Worm (Caenorhabditis elegans) whole organism, L2 larva: ENCODE measurements around the gene idpp-16.

ENCODE experiments used
- C34F6.9 ChIP-seq: fragments of 150-350 bp; optimal IDR thresholded peaks from 2 replicates; lab custom pipeline; 2014; ENCODE audit warnings: missing biosample characterization, missing genetic modification characterization
- F13H6.1 ChIP-seq: sonication (generic microtip); optimal IDR thresholded peaks from 2 replicates; lab custom pipeline; 2016; ENCODE audit warnings: missing genetic modification characterization, missing compliant biosample characterization
- Y55F3AM.14 ChIP-seq: fragments of 200-800 bp; sonication (Bioruptor generic); optimal IDR thresholded peaks from 2 replicates; lab custom pipeline; 2018; ENCODE audit warnings: mild to moderate bottlenecking, missing genetic modification characterization, missing compliant biosample characterization
- ZK546.5 ChIP-seq: sonication (generic microtip); optimal IDR thresholded peaks from 2 replicates; lab custom pipeline; 2017; ENCODE audit warnings: missing biosample characterization, missing genetic modification characterization
- alr-1 ChIP-seq: fragments of 150-350 bp; optimal IDR thresholded peaks from 2 replicates; lab custom pipeline; 2014; ENCODE audit warnings: missing biosample characterization, missing genetic modification characterization
- blmp-1 ChIP-seq: sonication (generic microtip); optimal IDR thresholded peaks from 2 replicates; lab custom pipeline; 2017; ENCODE audit warnings: missing genetic modification characterization, mild to moderate bottlenecking, missing compliant biosample characterization, antibody characterized with exemption, moderate library complexity; ENCODE audit not compliant: insufficient read depth
- ceh-82 ChIP-seq: fragments of 150-350 bp; optimal IDR thresholded peaks from 2 replicates; lab custom pipeline; 2014; ENCODE audit warnings: missing biosample characterization, missing genetic modification characterization
- crh-2 ChIP-seq: sonication (generic microtip); optimal IDR thresholded peaks from 2 replicates; lab custom pipeline; 2017; ENCODE audit warnings: missing biosample characterization, missing genetic modification characterization
- dmd-4 ChIP-seq: sonication (generic microtip); optimal IDR thresholded peaks from 2 replicates; lab custom pipeline; 2017; ENCODE audit warnings: missing biosample characterization, missing genetic modification characterization
- egl-27 ChIP-seq: sonication (generic microtip); optimal IDR thresholded peaks from 3 replicates; lab custom pipeline; 2017; ENCODE audit warnings: missing biosample characterization, missing genetic modification reagents, missing genetic modification characterization
- elt-1 ChIP-seq: fragments of 150-350 bp; optimal IDR thresholded peaks from 2 replicates; lab custom pipeline; 2014; ENCODE audit warnings: missing biosample characterization, missing genetic modification characterization
- fos-1 ChIP-seq: fragments of 150-350 bp; optimal IDR thresholded peaks from 2 replicates; lab custom pipeline; 2014; ENCODE audit warnings: missing biosample characterization, missing genetic modification characterization
- gmeb-1 ChIP-seq: fragments of 150-350 bp; optimal IDR thresholded peaks from 2 replicates; lab custom pipeline; 2014; ENCODE audit warnings: missing biosample characterization, missing genetic modification characterization
- lin-11 ChIP-seq: fragments of 150-350 bp; sonication (generic microtip); optimal IDR thresholded peaks from 2 replicates; lab custom pipeline; 2014; ENCODE audit warnings: missing biosample characterization, missing genetic modification characterization, inconsistent platforms, mixed read lengths
- lin-39 ChIP-seq: fragments of 150-350 bp; optimal IDR thresholded peaks from 2 replicates; lab custom pipeline; 2014; ENCODE audit warnings: missing biosample characterization, missing genetic modification reagents, missing genetic modification characterization
- lsy-2 ChIP-seq, 2 experiments: fragments of 150-350 bp in 1 of 2; sonication (generic microtip) in 1 of 2; optimal IDR thresholded peaks; 2 replicates each; lab custom pipeline; 2014 to 2017; ENCODE audit warnings: missing biosample characterization in 2 of 2, missing genetic modification characterization in 2 of 2
- mdl-1 ChIP-seq, 2 experiments: fragments of 150-350 bp in 1 of 2; sonication (generic microtip) in 1 of 2; optimal IDR thresholded peaks; 2 replicates each; lab custom pipeline; 2017; ENCODE audit warnings: missing biosample characterization in 2 of 2, missing genetic modification characterization in 2 of 2
- nhr-10 ChIP-seq: sonication (generic microtip); optimal IDR thresholded peaks from 2 replicates; lab custom pipeline; 2017; ENCODE audit warnings: missing biosample characterization, missing genetic modification characterization
- nhr-11 ChIP-seq: fragments of 150-350 bp; optimal IDR thresholded peaks from 2 replicates; lab custom pipeline; 2014; ENCODE audit warnings: missing biosample characterization, missing genetic modification characterization
- nhr-12 ChIP-seq: fragments of 150-350 bp; optimal IDR thresholded peaks from 2 replicates; lab custom pipeline; 2014; ENCODE audit warnings: missing biosample characterization, missing genetic modification characterization
- nhr-21 ChIP-seq: fragments of 150-350 bp; optimal IDR thresholded peaks from 2 replicates; lab custom pipeline; 2014; ENCODE audit warnings: missing biosample characterization, missing genetic modification characterization
- nhr-23 ChIP-seq: fragments of 150-350 bp; optimal IDR thresholded peaks from 2 replicates; lab custom pipeline; 2014; ENCODE audit warnings: missing biosample characterization, missing genetic modification reagents, missing genetic modification characterization
- nhr-25 ChIP-seq: fragments of 150-350 bp; sonication (generic microtip); optimal IDR thresholded peaks from 3 replicates; lab custom pipeline; 2014; ENCODE audit warnings: missing biosample characterization, missing genetic modification characterization
- nhr-77 ChIP-seq: fragments of 150-350 bp; optimal IDR thresholded peaks from 2 replicates; lab custom pipeline; 2014; ENCODE audit warnings: missing biosample characterization, missing genetic modification characterization
- peb-1 ChIP-seq: fragments of 150-350 bp; optimal IDR thresholded peaks from 2 replicates; lab custom pipeline; 2014; ENCODE audit warnings: missing biosample characterization, missing genetic modification characterization
- sem-4 ChIP-seq: fragments of 150-350 bp; optimal IDR thresholded peaks from 2 replicates; lab custom pipeline; 2014; ENCODE audit warnings: missing biosample characterization, missing genetic modification reagents, missing genetic modification characterization
- skn-1 ChIP-seq: sonication (generic microtip); optimal IDR thresholded peaks from 2 replicates; lab custom pipeline; 2017; ENCODE audit warnings: missing biosample characterization, missing genetic modification characterization
- sma-3 ChIP-seq: sonication (generic microtip); optimal IDR thresholded peaks from 2 replicates; lab custom pipeline; 2016; ENCODE audit warnings: missing genetic modification reagents, missing genetic modification characterization, missing compliant biosample characterization
- sma-9 ChIP-seq, 2 experiments: fragments of 150-350 bp in 1 of 2; sonication (generic microtip) in 1 of 2; optimal IDR thresholded peaks; 2 replicates each; lab custom pipeline; 2014 to 2016; ENCODE audit warnings: missing genetic modification characterization in 2 of 2, mild to moderate bottlenecking in 1 of 2, missing biosample characterization in 1 of 2, missing compliant biosample characterization in 1 of 2, missing genetic modification reagents in 1 of 2, moderate library complexity in 1 of 2
- unc-39 ChIP-seq: fragments of 150-350 bp; optimal IDR thresholded peaks from 2 replicates; lab custom pipeline; 2014; ENCODE audit warnings: missing biosample characterization, missing genetic modification characterization
- unc-55 ChIP-seq: fragments of 150-350 bp; sonication (generic microtip); optimal IDR thresholded peaks from 3 replicates; lab custom pipeline; 2014; ENCODE audit warnings: missing biosample characterization, missing genetic modification reagents, missing genetic modification characterization
- unc-62 ChIP-seq: fragments of 150-350 bp; optimal IDR thresholded peaks from 2 replicates; lab custom pipeline; 2014; ENCODE audit warnings: missing biosample characterization, missing genetic modification reagents, missing genetic modification characterization
- zag-1 ChIP-seq: fragments of 150-350 bp; optimal IDR thresholded peaks from 2 replicates; lab custom pipeline; 2014; ENCODE audit warnings: missing biosample characterization, missing genetic modification characterization
- ztf-11 ChIP-seq: sonication (generic microtip); optimal IDR thresholded peaks from 2 replicates; lab custom pipeline; 2017; ENCODE audit warnings: missing biosample characterization, missing genetic modification characterization
- ztf-4 ChIP-seq: fragments of 150-350 bp; optimal IDR thresholded peaks from 2 replicates; lab custom pipeline; 2014; ENCODE audit warnings: missing biosample characterization, missing genetic modification characterization

idpp-16 gene

DNA sequence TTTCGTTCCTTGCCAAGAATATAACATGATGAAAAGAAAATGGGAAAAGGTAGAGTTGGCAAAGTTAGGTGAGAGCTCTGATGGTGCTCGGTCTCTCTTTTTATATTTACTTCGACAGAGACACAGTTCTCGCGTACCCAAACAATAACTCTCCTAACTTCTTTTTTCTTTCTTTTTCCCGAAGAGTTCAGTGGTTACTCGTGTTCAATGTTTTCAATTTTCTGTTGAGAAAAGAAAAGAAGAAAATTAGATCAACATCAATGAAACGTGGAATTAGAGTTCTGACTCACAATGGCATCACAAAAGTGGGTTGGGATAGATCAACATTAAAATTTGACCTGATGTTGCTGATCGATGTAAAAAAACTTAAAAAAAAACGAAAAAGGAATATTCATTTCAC lies at the start of gene idpp-16:
TSS of gene idpp-16 (minus strand) at position 101 of the 400 bp plus-strand sequence.
- TF ChIP-seq unc-62 (no peak), nhr-77 (tag; lab: Kevin White, UChicago) (no peak), nhr-25 (no peak), Y55F3AM.14 (GFP tag; lab: Kevin White, UChicago) (no peak), lsy-2 (tag; optimal IDR thresholded peaks at IDR 0.05; lab: Kevin White, UChicago) (no peak), F13H6.1 (tag; lab: Kevin White, UChicago) (no peak), ztf-11 (tag; lab: Kevin White, UChicago) (no peak), alr-1 (no peak), lin-39 (tag; lab: Kevin White, UChicago) (no peak), crh-2 (tag; lab: Kevin White, UChicago) (no peak), nhr-12 (tag; lab: Kevin White, UChicago) (no peak), C34F6.9 (tag; lab: Kevin White, UChicago) (no peak), gmeb-1 (tag; lab: Kevin White, UChicago) (no peak), sma-9 (GFP tag; optimal IDR thresholded peaks at IDR 0.05; lab: Kevin White, UChicago) (no peak), sma-9 (tag; optimal IDR thresholded peaks at IDR 0.05; lab: Kevin White, UChicago) (no peak), peb-1 (no peak), blmp-1 (tag; lab: Kevin White, UChicago) (no peak), lin-11 (tag; lab: Kevin White, UChicago) (no peak), mdl-1 (tag; optimal IDR thresholded peaks at IDR 0.05; lab: Kevin White, UChicago) (no peak), egl-27 (tag; lab: Kevin White, UChicago) (no peak)

DNA sequence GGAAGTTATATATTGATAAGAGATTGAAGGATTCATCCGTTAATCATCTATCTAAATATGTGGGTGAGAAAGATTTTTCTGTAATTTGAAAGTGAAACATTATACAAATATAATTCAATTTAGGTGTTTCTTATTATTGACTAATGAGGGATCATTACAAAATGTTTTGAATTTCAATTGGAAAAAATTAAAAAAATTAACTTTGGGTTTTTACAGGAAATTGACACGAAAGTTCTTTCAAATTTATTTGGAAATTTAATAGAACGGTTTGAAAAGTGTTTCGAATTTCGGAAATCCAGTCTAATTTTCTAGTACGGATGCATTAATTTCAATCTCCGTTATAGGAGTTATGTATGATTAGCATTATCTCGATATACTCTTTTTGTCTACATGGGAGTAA lies 46.8 kb upstream of the idpp-16 start:
- no peak for TF ChIP-seq ceh-82 (tag; lab: Kevin White, UChicago)
- TF ChIP-seq skn-1 (tag; lab: Kevin White, UChicago): no peak
- TF ChIP-seq dmd-4: no peak
- no peak for TF ChIP-seq nhr-10 (tag; lab: Kevin White, UChicago)
- TF ChIP-seq nhr-12 (tag; lab: Kevin White, UChicago): no peak
- TF ChIP-seq zag-1 (tag; lab: Kevin White, UChicago): no peak
- TF ChIP-seq crh-2 (tag; lab: Kevin White, UChicago): no peak
- no peak for TF ChIP-seq mdl-1 (tag; optimal IDR thresholded peaks at IDR 0.05; lab: Kevin White, UChicago)
- TF ChIP-seq Y55F3AM.14 (GFP tag; lab: Kevin White, UChicago): no peak
- no peak for TF ChIP-seq nhr-23 (tag; lab: Kevin White, UChicago)
- TF ChIP-seq nhr-11 (tag; lab: Kevin White, UChicago): no peak
- TF ChIP-seq unc-62: no peak
- TF ChIP-seq unc-55 (GFP tag; lab: Kevin White, UChicago): no peak
- TF ChIP-seq ZK546.5 (tag; lab: Kevin White, UChicago): no peak
- TF ChIP-seq ztf-11 (tag; lab: Kevin White, UChicago): no peak
- no peak for TF ChIP-seq sem-4 (tag; lab: Kevin White, UChicago)
- no peak for TF ChIP-seq lin-39 (tag; lab: Kevin White, UChicago)
- no peak for TF ChIP-seq lin-11 (tag; lab: Kevin White, UChicago)
- TF ChIP-seq ztf-4 (tag; lab: Kevin White, UChicago): no peak
- TF ChIP-seq, all 48 proteins: peak for 0

DNA sequence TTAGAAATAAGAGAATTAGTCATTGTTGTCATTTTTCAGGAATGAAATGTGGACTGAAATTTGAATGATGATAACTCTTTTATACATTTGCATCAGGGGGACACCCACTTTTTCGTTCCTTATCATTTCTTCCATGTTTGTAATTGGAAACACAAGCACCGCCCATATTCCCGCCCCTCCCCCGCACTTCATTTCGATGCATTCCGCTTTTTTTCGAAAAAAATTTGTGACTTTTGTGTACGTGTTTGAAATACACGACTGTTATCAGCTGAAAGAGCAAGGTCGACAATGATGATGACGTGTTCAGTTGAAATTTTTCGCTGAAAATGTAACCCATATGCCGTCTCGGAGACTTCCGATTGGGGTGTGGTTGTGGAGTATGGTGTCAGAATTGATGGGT lies 44.4 kb upstream of the idpp-16 start, which contains the start of gene zip-10:
TSS of gene zip-10 (minus strand) at position 43 of the 400 bp plus-strand sequence.
- TF ChIP-seq sma-3 (GFP tag; lab: Kevin White, UChicago) (peak; percentile 27), F13H6.1 (tag; lab: Kevin White, UChicago) (peak; percentile 50), crh-2 (tag; lab: Kevin White, UChicago) (peak; percentile 48), gmeb-1 (tag; lab: Kevin White, UChicago) (peak; percentile 6), Y55F3AM.14 (GFP tag; lab: Kevin White, UChicago) (no peak), ZK546.5 (tag; lab: Kevin White, UChicago) (no peak), lin-11 (tag; lab: Kevin White, UChicago) (no peak), unc-55 (GFP tag; lab: Kevin White, UChicago) (no peak), nhr-21 (tag; lab: Kevin White, UChicago) (no peak), elt-1 (tag; lab: Kevin White, UChicago) (no peak), lsy-2 (tag; optimal IDR thresholded peaks at IDR 0.05; lab: Kevin White, UChicago) (no peak), peb-1 (no peak), unc-62 (no peak), fos-1 (tag; lab: Kevin White, UChicago) (peak; percentile 79), unc-39 (tag; lab: Kevin White, UChicago) (no peak), sma-9 (GFP tag; optimal IDR thresholded peaks at IDR 0.05; lab: Kevin White, UChicago) (peak; percentile 82), sma-9 (tag; optimal IDR thresholded peaks at IDR 0.05; lab: Kevin White, UChicago) (no peak)
- TF ChIP-seq, all 48 proteins: peak for 6
